Worm (Caenorhabditis elegans) whole organism, L4 larva: ENCODE data around the gene T27E4.1.

Experiments
- R02D3.7 ChIP-seq: fragments of 150-350 bp; sonication (generic microtip); optimal IDR thresholded peaks from 3 replicates; lab custom pipeline; 2014; ENCODE audit warnings: missing biosample characterization, missing genetic modification characterization
- ZK546.5 ChIP-seq, 2 experiments: sonication (generic microtip); optimal IDR thresholded peaks; 2 replicates each; lab custom pipeline; 2017; ENCODE audit warnings: missing biosample characterization in 2 of 2, missing genetic modification characterization in 2 of 2
- dpl-1 ChIP-seq: fragments of 150-350 bp; optimal IDR thresholded peaks from 2 replicates; lab custom pipeline; 2014; ENCODE audit warnings: missing biosample characterization, missing genetic modification reagents, missing genetic modification characterization
- snpc-4 ChIP-seq: fragments of 150-350 bp; optimal IDR thresholded peaks from 2 replicates; lab custom pipeline; 2014; ENCODE audit warnings: missing biosample characterization, missing genetic modification characterization

- no peak for TF ChIP-seq ZK546.5 (tag; optimal IDR thresholded peaks at IDR 0.05; lab: Kevin White, UChicago)
- no peak for TF ChIP-seq R02D3.7 (tag; lab: Kevin White, UChicago)
- no peak for TF ChIP-seq snpc-4
- TF ChIP-seq dpl-1 = no peak
Measured at ce11 chrV:9065915-9066314, 26.2 kb upstream of the T27E4.1 start.
